Worm (Caenorhabditis elegans): ENCODE data around the gene srh-300.

srh-300 gene

ce11 chrV:17798789-17799188 lies 23.1 kb upstream of the srh-300 start, which contains the start of gene srx-18:
Gene srx-18, minus strand, starts transcription at chrV:17798889.
- TF ChIP-seq flt-1 (GFP tag; IDR thresholded peaks at IDR 0.05) (no peak), ztf-29 (GFP tag; IDR thresholded peaks at IDR 0.05) (no peak), cog-1 (tag; optimal IDR thresholded peaks at IDR 0.05) (no peak), ztf-23 (GFP tag; IDR thresholded peaks at IDR 0.05) (no peak), ref-1 (GFP tag; conservative IDR thresholded peaks at IDR 0.05) (no peak), tab-1 (GFP tag; IDR thresholded peaks at IDR 0.05) (no peak), klf-2 (GFP tag; conservative IDR thresholded peaks at IDR 0.05) (no peak), T22C8.4 (GFP tag; IDR thresholded peaks at IDR 0.05) (no peak), med-1 (GFP tag; optimal IDR thresholded peaks at IDR 0.05; ENCODE audit: insufficient read depth) (no peak)

ce11 chrV:17800538-17800937 lies 21.4 kb upstream of the srh-300 start, which contains the start of gene srh-287:
Gene srh-287, plus strand, starts transcription at chrV:17800838.
- TF ChIP-seq cog-1 (tag; optimal IDR thresholded peaks at IDR 0.05) (no peak), tab-1 (GFP tag; IDR thresholded peaks at IDR 0.05) (no peak), flt-1 (GFP tag; IDR thresholded peaks at IDR 0.05) (no peak), ref-1 (GFP tag; conservative IDR thresholded peaks at IDR 0.05) (no peak), ztf-29 (GFP tag; IDR thresholded peaks at IDR 0.05) (no peak), med-1 (GFP tag; optimal IDR thresholded peaks at IDR 0.05; ENCODE audit: insufficient read depth) (no peak), T22C8.4 (GFP tag; IDR thresholded peaks at IDR 0.05) (no peak), klf-2 (GFP tag; conservative IDR thresholded peaks at IDR 0.05) (no peak), ztf-23 (GFP tag; IDR thresholded peaks at IDR 0.05) (no peak)

DNA sequence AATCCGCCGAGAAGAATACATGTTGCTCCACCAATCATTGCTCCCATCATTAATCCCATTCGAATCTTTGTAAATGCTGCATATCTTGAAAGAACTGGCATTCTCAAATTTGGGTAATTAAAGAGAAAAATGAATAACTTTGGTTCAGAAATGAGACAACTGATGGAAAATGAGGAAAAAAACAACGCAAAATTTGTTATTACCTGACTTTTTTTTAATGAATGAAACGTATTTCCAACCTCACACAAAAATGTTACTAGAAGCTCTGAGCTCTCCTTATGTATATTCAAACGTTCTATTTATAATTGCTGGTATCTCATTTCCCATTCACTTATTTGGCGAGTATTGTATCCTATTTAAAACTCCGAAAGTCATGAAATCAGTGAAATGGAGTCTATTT lies 19.4 kb upstream of the srh-300 start, which contains the start of the genes Y94A7B.11 and srh-292:
Gene Y94A7B.11 (minus strand): TSS at position 101 of the 400 bp plus-strand sequence.
Gene srh-292 (plus strand): TSS at position 251 of the 400 bp plus-strand sequence.
- TF ChIP-seq ref-1 (GFP tag; conservative IDR thresholded peaks at IDR 0.05) = no peak
- no peak for TF ChIP-seq T22C8.4 (GFP tag; IDR thresholded peaks at IDR 0.05)
- TF ChIP-seq flt-1 (GFP tag; IDR thresholded peaks at IDR 0.05) = no peak
- no peak for TF ChIP-seq med-1 (GFP tag; optimal IDR thresholded peaks at IDR 0.05; ENCODE audit: insufficient read depth)
- no peak for TF ChIP-seq tab-1 (GFP tag; IDR thresholded peaks at IDR 0.05)
- no peak for TF ChIP-seq ztf-23 (GFP tag; IDR thresholded peaks at IDR 0.05)
- no peak for TF ChIP-seq cog-1 (tag; optimal IDR thresholded peaks at IDR 0.05)
- no peak for TF ChIP-seq klf-2 (GFP tag; conservative IDR thresholded peaks at IDR 0.05)

- TF ChIP-seq cog-1 (tag; optimal IDR thresholded peaks at IDR 0.05) (no peak), T22C8.4 (GFP tag; IDR thresholded peaks at IDR 0.05) (no peak), ref-1 (GFP tag; conservative IDR thresholded peaks at IDR 0.05) (no peak), ztf-23 (GFP tag; IDR thresholded peaks at IDR 0.05) (no peak)
Measured at ce11 chrV:17805323-17805722, 16.6 kb upstream of the srh-300 start, which contains the start of gene srh-291. Gene srh-291, plus strand, starts transcription at chrV:17805623.

DNA sequence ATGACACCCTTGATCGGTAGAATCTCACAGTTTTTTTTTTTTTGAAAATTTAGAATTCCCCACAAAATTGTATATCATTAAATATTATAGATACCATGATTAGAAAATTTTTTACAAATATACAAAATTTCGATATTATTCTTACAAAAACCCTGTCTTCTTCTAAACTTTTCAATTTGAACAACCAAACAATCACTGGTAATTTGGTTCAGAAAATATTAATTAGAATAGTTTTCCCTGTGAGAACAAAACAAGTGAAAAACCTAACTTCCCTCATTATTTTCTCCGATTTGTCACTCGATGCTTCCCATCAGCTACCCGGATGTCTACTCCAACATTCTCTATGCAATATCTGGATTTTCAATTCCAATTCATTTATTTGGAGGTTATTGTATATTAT lies 11.9 kb upstream of the srh-300 start, which contains the start of gene srh-296:
Gene srh-296 (plus strand): TSS at position 301 of the 400 bp plus-strand sequence.
- TF ChIP-seq klf-2 (GFP tag; conservative IDR thresholded peaks at IDR 0.05) = no peak
- no peak for TF ChIP-seq flt-1 (GFP tag; IDR thresholded peaks at IDR 0.05)
- no peak for TF ChIP-seq T22C8.4 (GFP tag; IDR thresholded peaks at IDR 0.05)
- TF ChIP-seq med-1 (GFP tag; optimal IDR thresholded peaks at IDR 0.05; ENCODE audit: insufficient read depth) = no peak
- TF ChIP-seq cog-1 (tag; optimal IDR thresholded peaks at IDR 0.05) = no peak
- TF ChIP-seq tab-1 (GFP tag; IDR thresholded peaks at IDR 0.05) = no peak
- no peak for TF ChIP-seq ref-1 (GFP tag; conservative IDR thresholded peaks at IDR 0.05)

ce11 chrV:17812127-17812526 lies 9.8 kb upstream of the srh-300 start:
- no peak for TF ChIP-seq ztf-23 (GFP tag; IDR thresholded peaks at IDR 0.05)
- no peak for TF ChIP-seq med-1 (GFP tag; optimal IDR thresholded peaks at IDR 0.05; ENCODE audit: insufficient read depth)
- no peak for TF ChIP-seq cog-1 (tag; optimal IDR thresholded peaks at IDR 0.05)
- no peak for TF ChIP-seq tab-1 (GFP tag; IDR thresholded peaks at IDR 0.05)
- no peak for TF ChIP-seq flt-1 (GFP tag; IDR thresholded peaks at IDR 0.05)
- TF ChIP-seq ref-1 (GFP tag; conservative IDR thresholded peaks at IDR 0.05) = no peak
- TF ChIP-seq ztf-29 (GFP tag; IDR thresholded peaks at IDR 0.05) = no peak
- TF ChIP-seq klf-2 (GFP tag; conservative IDR thresholded peaks at IDR 0.05) = no peak
- no peak for TF ChIP-seq T22C8.4 (GFP tag; IDR thresholded peaks at IDR 0.05)

DNA sequence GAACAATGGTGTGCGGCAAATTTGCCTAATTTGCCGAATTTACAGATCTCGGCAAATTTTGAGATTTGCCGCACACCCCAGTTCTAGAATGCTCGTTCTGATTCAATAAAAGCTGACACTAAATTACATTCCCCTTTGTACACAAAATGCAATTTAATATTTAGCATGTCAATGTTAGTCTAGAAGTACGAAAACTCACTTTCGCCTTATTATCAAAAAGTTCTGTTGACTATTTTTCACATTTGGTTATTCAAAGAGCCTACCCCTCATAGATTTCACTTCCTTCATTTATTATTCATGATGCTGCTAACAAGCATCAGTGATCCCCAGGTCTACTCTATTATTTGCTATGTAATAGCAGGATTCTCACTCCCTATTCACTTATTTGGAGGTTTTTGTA lies 3.3 kb upstream of the srh-300 start, which contains the start of gene srh-298:
Gene srh-298 (plus strand): TSS at position 301 of the 400 bp plus-strand sequence.
- TF ChIP-seq ref-1 (GFP tag; conservative IDR thresholded peaks at IDR 0.05) (no peak), klf-2 (GFP tag; conservative IDR thresholded peaks at IDR 0.05) (no peak), cog-1 (tag; optimal IDR thresholded peaks at IDR 0.05) (no peak), ztf-23 (GFP tag; IDR thresholded peaks at IDR 0.05) (no peak), T22C8.4 (GFP tag; IDR thresholded peaks at IDR 0.05) (no peak), tab-1 (GFP tag; IDR thresholded peaks at IDR 0.05) (no peak), med-1 (GFP tag; optimal IDR thresholded peaks at IDR 0.05; ENCODE audit: insufficient read depth) (no peak), flt-1 (GFP tag; IDR thresholded peaks at IDR 0.05) (no peak), ztf-29 (GFP tag; IDR thresholded peaks at IDR 0.05) (no peak)

- 0 out of 2 replicates have a peak, but pooled peaks have one; percentile 52 for TF ChIP-seq tab-1 (GFP tag; IDR thresholded peaks at IDR 0.05)
- no peak for TF ChIP-seq med-1 (GFP tag; optimal IDR thresholded peaks at IDR 0.05; ENCODE audit: insufficient read depth)
- no peak for TF ChIP-seq flt-1 (GFP tag; IDR thresholded peaks at IDR 0.05)
- TF ChIP-seq T22C8.4 (GFP tag; IDR thresholded peaks at IDR 0.05) = no peak
- 0 out of 2 replicates have a peak, but pooled peaks have one; percentile 25 for TF ChIP-seq ztf-23 (GFP tag; IDR thresholded peaks at IDR 0.05)
- no peak for TF ChIP-seq ref-1 (GFP tag; conservative IDR thresholded peaks at IDR 0.05)
- TF ChIP-seq klf-2 (GFP tag; conservative IDR thresholded peaks at IDR 0.05) = no peak
- TF ChIP-seq cog-1 (tag; optimal IDR thresholded peaks at IDR 0.05) = no peak
- TF ChIP-seq ztf-29 (GFP tag; IDR thresholded peaks at IDR 0.05) = no peak
Measured at ce11 chrV:17819704-17820103, 2.2 kb upstream of the srh-300 start.

ce11 chrV:17824610-17825009 lies 2.7 kb downstream of the srh-300 start, which contains the start of gene srh-301:
Gene srh-301, plus strand, starts transcription at chrV:17824910.
- TF ChIP-seq cog-1 (tag; optimal IDR thresholded peaks at IDR 0.05) (no peak), flt-1 (GFP tag; IDR thresholded peaks at IDR 0.05) (no peak), ztf-29 (GFP tag; IDR thresholded peaks at IDR 0.05) (no peak), tab-1 (GFP tag; IDR thresholded peaks at IDR 0.05) (no peak), klf-2 (GFP tag; conservative IDR thresholded peaks at IDR 0.05) (no peak), T22C8.4 (GFP tag; IDR thresholded peaks at IDR 0.05) (no peak), ref-1 (GFP tag; conservative IDR thresholded peaks at IDR 0.05) (no peak), med-1 (GFP tag; optimal IDR thresholded peaks at IDR 0.05; ENCODE audit: insufficient read depth) (no peak), ztf-23 (GFP tag; IDR thresholded peaks at IDR 0.05) (no peak)
